Worm (Caenorhabditis elegans) whole organism, L4 larva: ENCODE measurements around the gene plpp-1.3.

Source experiments
- D1046.2 ChIP-seq: fragments of 200-800 bp; sonication (Bioruptor generic); IDR thresholded peaks from 2 replicates; pipeline ENCODE4 v1.3.6; 2022; ENCODE audit warnings: missing genetic modification characterization, missing compliant biosample characterization
- F10B5.3 ChIP-seq: sonication (generic microtip); optimal IDR thresholded peaks from 2 replicates; lab custom pipeline; 2016; ENCODE audit warnings: mild to moderate bottlenecking, missing genetic modification characterization, missing compliant biosample characterization
- F26F4.8 ChIP-seq: fragments of 200-800 bp; sonication (Bioruptor generic); conservative IDR thresholded peaks from 2 replicates; pipeline ENCODE4 v1.3.6; 2022; ENCODE audit warnings: missing genetic modification characterization, missing compliant biosample characterization
- F37D6.2 ChIP-seq: sonication (generic microtip); optimal IDR thresholded peaks from 2 replicates; lab custom pipeline; 2016; ENCODE audit warnings: mild to moderate bottlenecking, missing genetic modification characterization, missing compliant biosample characterization
- R02D3.7 ChIP-seq: fragments of 150-350 bp; sonication (generic microtip); optimal IDR thresholded peaks from 3 replicates; lab custom pipeline; 2014; ENCODE audit warnings: missing biosample characterization, missing genetic modification characterization
- T20F7.1 ChIP-seq: fragments of 200-800 bp; sonication (Bioruptor generic); optimal IDR thresholded peaks from 2 replicates; lab custom pipeline; 2018; ENCODE audit warnings: mild to moderate bottlenecking, missing genetic modification characterization, missing compliant biosample characterization
- T26A8.4 ChIP-seq: fragments of 200-800 bp; sonication (Bioruptor generic); IDR thresholded peaks from 2 replicates; pipeline ENCODE4 v1.3.6; 2022; ENCODE audit warnings: missing genetic modification characterization, missing compliant biosample characterization
- Y48G9A.11 ChIP-seq: fragments of 200-800 bp; sonication (Bioruptor generic); IDR thresholded peaks from 2 replicates; pipeline ENCODE4 v1.3.6; 2022; ENCODE audit warnings: missing genetic modification reagents, missing genetic modification characterization, missing compliant biosample characterization
- ZK546.5 ChIP-seq, 2 experiments: sonication (generic microtip); optimal IDR thresholded peaks; 2 replicates each; lab custom pipeline; 2017; ENCODE audit warnings: missing biosample characterization in 2 of 2, missing genetic modification characterization in 2 of 2
- aly-2 ChIP-seq: sonication (generic microtip); optimal IDR thresholded peaks from 2 replicates; lab custom pipeline; 2018; ENCODE audit warnings: missing biosample characterization, missing genetic modification characterization
- ama-1 ChIP-seq: fragments of 150-350 bp; optimal IDR thresholded peaks from 2 replicates; lab custom pipeline; 2014; ENCODE audit warnings: inconsistent platforms, mixed read lengths
- arid-1 ChIP-seq: fragments of 200-800 bp; sonication (Bioruptor generic); conservative IDR thresholded peaks from 2 replicates; pipeline ENCODE4 v1.3.6; 2022; ENCODE audit warnings: missing genetic modification reagents, missing genetic modification characterization, missing compliant biosample characterization
- ceh-28 ChIP-seq: fragments of 150-350 bp; optimal IDR thresholded peaks from 2 replicates; lab custom pipeline; 2014; ENCODE audit warnings: missing biosample characterization, missing genetic modification reagents, missing genetic modification characterization
- ceh-62 ChIP-seq: sonication (generic microtip); optimal IDR thresholded peaks from 2 replicates; lab custom pipeline; 2017; ENCODE audit warnings: missing biosample characterization, missing genetic modification characterization
- ceh-82 ChIP-seq: sonication (generic microtip); optimal IDR thresholded peaks from 2 replicates; lab custom pipeline; 2017; ENCODE audit warnings: missing biosample characterization, missing genetic modification characterization
- ces-1 ChIP-seq: fragments of 150-350 bp; sonication (generic microtip); optimal IDR thresholded peaks from 4 replicates; lab custom pipeline; 2014; ENCODE audit warnings: missing biosample characterization, missing genetic modification reagents, missing genetic modification characterization
- cey-2 ChIP-seq: sonication (generic microtip); optimal IDR thresholded peaks from 3 replicates; lab custom pipeline; 2017; ENCODE audit warnings: missing genetic modification characterization, mild to moderate bottlenecking, missing compliant biosample characterization, antibody characterized with exemption, borderline replicate concordance; ENCODE audit not compliant: insufficient read depth
- daf-16 ChIP-seq, 3 experiments: sonication (generic microtip); optimal IDR thresholded peaks; 2 replicates each; lab custom pipeline; 2016 to 2017; ENCODE audit warnings: missing genetic modification characterization in 3 of 3, missing genetic modification reagents in 3 of 3, mild to moderate bottlenecking in 2 of 3, missing compliant biosample characterization in 2 of 3, missing biosample characterization in 1 of 3, moderate library complexity in 1 of 3
- dpl-1 ChIP-seq: fragments of 150-350 bp; optimal IDR thresholded peaks from 2 replicates; lab custom pipeline; 2014; ENCODE audit warnings: missing biosample characterization, missing genetic modification reagents, missing genetic modification characterization
- duxl-1 ChIP-seq: sonication (generic microtip); optimal IDR thresholded peaks from 2 replicates; lab custom pipeline; 2016; ENCODE audit warnings: mild to moderate bottlenecking, missing genetic modification characterization, moderate library complexity, missing compliant biosample characterization; ENCODE audit not compliant: poor library complexity
- dve-1 ChIP-seq: sonication (generic microtip); optimal IDR thresholded peaks from 2 replicates; lab custom pipeline; 2017; ENCODE audit warnings: antibody characterized with exemption, mild to moderate bottlenecking, missing genetic modification characterization, missing compliant biosample characterization; ENCODE audit not compliant: insufficient read depth
- egl-43 ChIP-seq: fragments of 200-800 bp; sonication (Bioruptor generic); IDR thresholded peaks from 2 replicates; pipeline ENCODE4 v1.3.6; 2022; ENCODE audit warnings: missing genetic modification reagents, missing genetic modification characterization, missing compliant biosample characterization
- fos-1 ChIP-seq: fragments of 150-350 bp; optimal IDR thresholded peaks from 2 replicates; lab custom pipeline; 2014; ENCODE audit warnings: missing biosample characterization, missing genetic modification characterization
- hmg-1.1 ChIP-seq: fragments of 200-800 bp; sonication (Bioruptor generic); IDR thresholded peaks from 2 replicates; pipeline ENCODE4 v1.3.6; 2022; ENCODE audit warnings: missing genetic modification reagents, missing genetic modification characterization, missing compliant biosample characterization
- jun-1 ChIP-seq: fragments of 150-350 bp; optimal IDR thresholded peaks from 2 replicates; lab custom pipeline; 2014; ENCODE audit warnings: missing biosample characterization, missing genetic modification reagents, missing genetic modification characterization
- lin-13 ChIP-seq: fragments of 150-350 bp; optimal IDR thresholded peaks from 2 replicates; lab custom pipeline; 2014; ENCODE audit warnings: missing biosample characterization, missing genetic modification reagents, missing genetic modification characterization
- lin-29 ChIP-seq: fragments of 200-800 bp; sonication (Bioruptor generic); IDR thresholded peaks from 2 replicates; pipeline ENCODE4 v1.3.6; 2022; ENCODE audit warnings: missing genetic modification reagents, missing genetic modification characterization, missing compliant biosample characterization
- lin-38 ChIP-seq: fragments of 200-800 bp; sonication (Bioruptor generic); IDR thresholded peaks from 2 replicates; pipeline ENCODE4 v1.3.6; 2022; ENCODE audit warnings: missing genetic modification reagents, missing genetic modification characterization, missing compliant biosample characterization
- lsy-2 ChIP-seq, 2 experiments: fragments of 150-350 bp in 1 of 2; sonication (generic microtip) in 1 of 2; optimal IDR thresholded peaks; 2 replicates each; lab custom pipeline; 2014 to 2017; ENCODE audit warnings: missing biosample characterization in 2 of 2, missing genetic modification characterization in 2 of 2
- mdl-1 ChIP-seq, 2 experiments: fragments of 150-350 bp in 1 of 2; sonication (generic microtip) in 1 of 2; optimal IDR thresholded peaks; 2 replicates each; lab custom pipeline; 2014 to 2017; ENCODE audit warnings: missing biosample characterization in 2 of 2, missing genetic modification characterization in 2 of 2
- mdt-29 ChIP-seq: fragments of 200-800 bp; sonication (Bioruptor generic); IDR thresholded peaks from 2 replicates; pipeline ENCODE4 v1.3.6; 2022; ENCODE audit warnings: missing genetic modification reagents, missing genetic modification characterization, missing compliant biosample characterization
- mes-2 ChIP-seq: sonication (generic microtip); optimal IDR thresholded peaks from 2 replicates; lab custom pipeline; 2016; ENCODE audit warnings: missing genotype, mild to moderate bottlenecking, missing genetic modification characterization, missing compliant biosample characterization; ENCODE audit not compliant: poor library complexity, severe bottlenecking
- mxl-2 ChIP-seq: fragments of 200-800 bp; sonication (Bioruptor generic); conservative IDR thresholded peaks from 2 replicates; pipeline ENCODE4 v1.3.6; 2022; ENCODE audit warnings: missing genetic modification reagents, missing genetic modification characterization, missing compliant biosample characterization
- nhr-10 ChIP-seq: fragments of 150-350 bp; optimal IDR thresholded peaks from 2 replicates; lab custom pipeline; 2014; ENCODE audit warnings: missing biosample characterization, missing genetic modification characterization
- nhr-102 ChIP-seq: sonication (generic microtip); optimal IDR thresholded peaks from 2 replicates; lab custom pipeline; 2016; ENCODE audit warnings: mild to moderate bottlenecking, missing genetic modification characterization, moderate library complexity, missing compliant biosample characterization
- nhr-11 ChIP-seq: fragments of 150-350 bp; optimal IDR thresholded peaks from 2 replicates; lab custom pipeline; 2014; ENCODE audit warnings: missing biosample characterization, missing genetic modification characterization
- nhr-28 ChIP-seq: fragments of 150-350 bp; optimal IDR thresholded peaks from 2 replicates; lab custom pipeline; 2014; ENCODE audit warnings: missing biosample characterization, missing genetic modification characterization
- nhr-76 ChIP-seq: fragments of 150-350 bp; optimal IDR thresholded peaks from 2 replicates; lab custom pipeline; 2014; ENCODE audit warnings: missing biosample characterization, missing genetic modification characterization
- pha-4 ChIP-seq, 2 experiments: fragments of 150-350 bp in 1 of 2; fragments of 200-800 bp in 1 of 2; sonication (Bioruptor generic) in 1 of 2; IDR thresholded peaks in 1 of 2; optimal IDR thresholded peaks in 1 of 2; 2 replicates each; pipeline versions ENCODE4 v1.3.6 to Lab custom; 2014 to 2022; ENCODE audit warnings: missing genetic modification characterization in 2 of 2, missing genetic modification reagents in 2 of 2, missing biosample characterization in 1 of 2, missing compliant biosample characterization in 1 of 2
- php-3 ChIP-seq: fragments of 200-800 bp; sonication (Bioruptor generic); IDR thresholded peaks from 2 replicates; pipeline ENCODE4 v1.3.6; 2022; ENCODE audit warnings: missing genetic modification reagents, missing genetic modification characterization, missing compliant biosample characterization
- sdz-12 ChIP-seq: fragments of 200-800 bp; sonication (Bioruptor generic); optimal IDR thresholded peaks from 2 replicates; lab custom pipeline; 2018; ENCODE audit warnings: mild to moderate bottlenecking, missing genetic modification characterization, missing compliant biosample characterization
- set-16 ChIP-seq: fragments of 200-800 bp; sonication (Bioruptor generic); IDR thresholded peaks from 2 replicates; pipeline ENCODE4 v1.3.6; 2022; ENCODE audit warnings: missing genetic modification reagents, missing genetic modification characterization, missing compliant biosample characterization
- tag-97 ChIP-seq: fragments of 200-800 bp; sonication (Bioruptor generic); IDR thresholded peaks from 2 replicates; pipeline ENCODE4 v1.3.6; 2022; ENCODE audit warnings: missing genetic modification characterization, missing compliant biosample characterization
- tra-1 ChIP-seq: fragments of 200-800 bp; sonication (Bioruptor generic); IDR thresholded peaks from 2 replicates; pipeline ENCODE4 v1.3.6; 2022; ENCODE audit warnings: missing genetic modification reagents, missing genetic modification characterization, missing compliant biosample characterization
- unc-62 ChIP-seq, 3 experiments: fragments of 150-350 bp in 1 of 3; sonication (generic microtip); optimal IDR thresholded peaks in 2 of 3; peaks in 1 of 3; 1 replicate in 1 of 3; 2 replicates in 2 of 3; lab custom pipeline; 2014 to 2017; ENCODE audit warnings: missing biosample characterization in 3 of 3, missing genetic modification characterization in 3 of 3, missing genetic modification reagents in 3 of 3, missing genotype in 1 of 3
- zag-1 ChIP-seq: fragments of 150-350 bp; optimal IDR thresholded peaks from 2 replicates; lab custom pipeline; 2014; ENCODE audit warnings: missing biosample characterization, missing genetic modification characterization
- zfp-2 ChIP-seq: sonication (generic microtip); optimal IDR thresholded peaks from 2 replicates; lab custom pipeline; 2016; ENCODE audit warnings: mild to moderate bottlenecking, missing genetic modification characterization, missing compliant biosample characterization
- zfp-3 ChIP-seq: fragments of 200-800 bp; sonication (Bioruptor generic); conservative IDR thresholded peaks from 2 replicates; pipeline ENCODE4 v1.3.6; 2022; ENCODE audit warnings: missing genetic modification reagents, missing genetic modification characterization, missing compliant biosample characterization
- zip-11 ChIP-seq: fragments of 200-800 bp; sonication (Bioruptor generic); IDR thresholded peaks from 2 replicates; pipeline ENCODE4 v1.3.6; 2022; ENCODE audit warnings: missing genetic modification characterization, missing compliant biosample characterization

Gene plpp-1.3

ce11 chrX:10666871-10667270, 28.2 kb upstream of the plpp-1.3 start (continued):
- TF ChIP-seq D1046.2 (GFP tag; lab: Robert Waterston, UW) (0 out of 2 replicates have a peak, but pooled peaks have one; percentile 69), lin-38 (GFP tag; lab: Robert Waterston, UW) (no peak; the same call in 1 of the 2 replicates), F10B5.3 (tag; lab: Kevin White, UChicago) (no peak), nhr-28 (tag; lab: Kevin White, UChicago) (no peak), R02D3.7 (no peak), ceh-28 (no peak), F26F4.8 (GFP tag; lab: Robert Waterston, UW) (no peak), zag-1 (tag; lab: Kevin White, UChicago) (no peak), ama-1 (lab: Kevin White, UChicago) (no peak), fos-1 (no peak), dve-1 (tag; lab: Kevin White, UChicago) (peak; percentile 44), sdz-12 (GFP tag; lab: Kevin White, UChicago) (no peak), Y48G9A.11 (peak; percentile 63), mdl-1 (tag; optimal IDR thresholded peaks at IDR 0.05; lab: Kevin White, UChicago) (peak in 1 of 2 experiments; percentile 35), cey-2 (no peak), mdt-29 (GFP tag; lab: Robert Waterston, UW) (0 out of 2 replicates have a peak, but pooled peaks have one; percentile 19), dpl-1 (GFP tag; lab: Kevin White, UChicago) (no peak), F37D6.2 (tag; lab: Kevin White, UChicago) (no peak), ZK546.5 (tag; optimal IDR thresholded peaks at IDR 0.05; lab: Kevin White, UChicago) (no peak), jun-1 (no peak), zfp-2 (no peak), ceh-82 (tag; lab: Kevin White, UChicago) (no peak), mxl-2 (GFP tag; lab: Robert Waterston, UW) (no peak), nhr-76 (tag; lab: Kevin White, UChicago) (no peak), T26A8.4 (GFP tag; lab: Robert Waterston, UW) (no peak), hmg-1.1 (GFP tag; lab: Robert Waterston, UW) (peak; percentile 55), nhr-11 (tag; lab: Kevin White, UChicago) (no peak), lin-13 (GFP tag; lab: Kevin White, UChicago) (no peak), duxl-1 (tag; lab: Kevin White, UChicago) (no peak), nhr-10 (tag; lab: Kevin White, UChicago) (no peak), mes-2 (tag; lab: Kevin White, UChicago) (peak; percentile 55), set-16 (no peak), daf-16 (GFP tag; optimal IDR thresholded peaks at IDR 0.05; lab: Kevin White, UChicago) (peak in 1 of 2 experiments; percentile 13), daf-16 (tag; optimal IDR thresholded peaks at IDR 0.05; lab: Kevin White, UChicago) (peak; percentile 58), zfp-3 (GFP tag; lab: Robert Waterston, UW) (peak; percentile 76), unc-62 (GFP tag; optimal IDR thresholded peaks at IDR 0.05 in 1 of 2; lab: Kevin White, UChicago) (no peak), unc-62 (tag; optimal IDR thresholded peaks at IDR 0.05; lab: Kevin White, UChicago) (no peak), lin-29 (GFP tag; lab: Robert Waterston, UW) (no peak), lsy-2 (tag; optimal IDR thresholded peaks at IDR 0.05; lab: Kevin White, UChicago) (peak in 1 of 2 experiments; percentile 23), tra-1 (0 out of 2 replicates have a peak, but pooled peaks have one; percentile 44), ceh-62 (tag; lab: Kevin White, UChicago) (no peak), ces-1 (GFP tag; lab: Kevin White, UChicago) (no peak), arid-1 (GFP tag; lab: Robert Waterston, UW) (peak; percentile 64), pha-4 (GFP tag; IDR thresholded peaks at IDR 0.05; lab: Robert Waterston, UW) (peak; percentile 52; the same call in 1 of the 2 replicates), pha-4 (tag; optimal IDR thresholded peaks at IDR 0.05; lab: Kevin White, UChicago) (no peak), nhr-102 (no peak), egl-43 (GFP tag; lab: Robert Waterston, UW) (peak; percentile 75), tag-97 (GFP tag; lab: Robert Waterston, UW) (no peak), zip-11 (GFP tag; lab: Robert Waterston, UW) (0 out of 2 replicates have a peak, but pooled peaks have one; percentile 46), aly-2 (tag; lab: Kevin White, UChicago) (no peak), T20F7.1 (GFP tag; lab: Kevin White, UChicago) (no peak), php-3 (GFP tag; lab: Robert Waterston, UW) (peak; percentile 59; the same call in 1 of the 2 replicates)
